Worm (Caenorhabditis elegans) whole organism, late embryonic: Measurements from ENCODE around the gene F37A8.2.
A peak's percentile ranks its signal among the peaks of the same experiment; 100 is the strongest.

Experiments
- C08G9.2 ChIP-seq: sonication (generic microtip); optimal IDR thresholded peaks from 2 replicates; lab custom pipeline; 2016; ENCODE audit warnings: mild to moderate bottlenecking, missing genetic modification characterization, moderate library complexity, missing compliant biosample characterization
- K09A11.1 ChIP-seq: sonication (generic microtip); optimal IDR thresholded peaks from 2 replicates; lab custom pipeline; 2017; ENCODE audit warnings: antibody characterized with exemption, mild to moderate bottlenecking, missing genetic modification characterization, missing compliant biosample characterization; ENCODE audit not compliant: insufficient read depth
- Y22D7AL.16 ChIP-seq: sonication (generic microtip); optimal IDR thresholded peaks from 2 replicates; lab custom pipeline; 2016; ENCODE audit warnings: missing genetic modification characterization, missing compliant biosample characterization
- ahr-1 ChIP-seq: sonication (generic microtip); optimal IDR thresholded peaks from 2 replicates; lab custom pipeline; 2016; ENCODE audit warnings: missing genetic modification characterization, missing compliant biosample characterization
- ama-1 ChIP-seq: fragments of 150-350 bp; optimal IDR thresholded peaks from 2 replicates; lab custom pipeline; 2014
- ceh-14 ChIP-seq: sonication (generic microtip); optimal IDR thresholded peaks from 2 replicates; lab custom pipeline; 2016; ENCODE audit warnings: missing genotype, missing genetic modification characterization, missing compliant biosample characterization
- ceh-18 ChIP-seq: sonication (generic microtip); optimal IDR thresholded peaks from 2 replicates; lab custom pipeline; 2016; ENCODE audit warnings: missing genetic modification characterization, missing compliant biosample characterization
- ceh-2 ChIP-seq: sonication (generic microtip); optimal IDR thresholded peaks from 2 replicates; lab custom pipeline; 2016; ENCODE audit warnings: missing genotype, missing genetic modification characterization, missing compliant biosample characterization
- ceh-22 ChIP-seq: sonication (generic microtip); optimal IDR thresholded peaks from 2 replicates; lab custom pipeline; 2017; ENCODE audit warnings: missing biosample characterization, missing genetic modification characterization
- ceh-24 ChIP-seq: sonication (generic microtip); optimal IDR thresholded peaks from 2 replicates; lab custom pipeline; 2016; ENCODE audit warnings: mild to moderate bottlenecking, missing genetic modification characterization, missing compliant biosample characterization
- ceh-30 ChIP-seq: fragments of 150-350 bp; optimal IDR thresholded peaks from 2 replicates; lab custom pipeline; 2014; ENCODE audit warnings: missing biosample characterization, missing genetic modification characterization
- ceh-31 ChIP-seq: sonication (generic microtip); optimal IDR thresholded peaks from 2 replicates; lab custom pipeline; 2016; ENCODE audit warnings: missing genetic modification characterization, missing compliant biosample characterization
- ceh-34 ChIP-seq: sonication (generic microtip); optimal IDR thresholded peaks from 2 replicates; lab custom pipeline; 2016; ENCODE audit warnings: mild to moderate bottlenecking, missing genetic modification characterization, missing compliant biosample characterization
- ceh-45 ChIP-seq: fragments of 200-800 bp; sonication (Bioruptor generic); IDR thresholded peaks from 2 replicates; pipeline ENCODE4 v1.3.6; 2022; ENCODE audit warnings: missing genetic modification reagents, missing genetic modification characterization, missing compliant biosample characterization
- ceh-48 ChIP-seq: sonication (generic microtip); optimal IDR thresholded peaks from 2 replicates; lab custom pipeline; 2016; ENCODE audit warnings: missing genetic modification characterization, inconsistent platforms, missing compliant biosample characterization
- ceh-6 ChIP-seq: fragments of 200-800 bp; sonication (Bioruptor generic); optimal IDR thresholded peaks from 2 replicates; lab custom pipeline; 2018; ENCODE audit warnings: mild to moderate bottlenecking, missing genetic modification characterization, missing compliant biosample characterization
- dmd-4 ChIP-seq: sonication (generic microtip); optimal IDR thresholded peaks from 2 replicates; lab custom pipeline; 2016; ENCODE audit warnings: borderline replicate concordance, missing genetic modification characterization, missing compliant biosample characterization
- dve-1 ChIP-seq: sonication (generic microtip); optimal IDR thresholded peaks from 2 replicates; lab custom pipeline; 2017; ENCODE audit warnings: antibody characterized with exemption, mild to moderate bottlenecking, missing genetic modification characterization, missing compliant biosample characterization
- elt-4 ChIP-seq: sonication (generic microtip); optimal IDR thresholded peaks from 2 replicates; lab custom pipeline; 2016; ENCODE audit warnings: missing genetic modification characterization, missing compliant biosample characterization
- eyg-1 ChIP-seq: sonication (generic microtip); optimal IDR thresholded peaks from 2 replicates; lab custom pipeline; 2016; ENCODE audit warnings: missing genotype, missing genetic modification characterization, missing compliant biosample characterization
- fax-1 ChIP-seq: sonication (generic microtip); optimal IDR thresholded peaks from 2 replicates; lab custom pipeline; 2016; ENCODE audit warnings: missing genotype, missing genetic modification characterization, missing compliant biosample characterization
- fkh-10 ChIP-seq: fragments of 150-350 bp; optimal IDR thresholded peaks from 2 replicates; lab custom pipeline; 2014; ENCODE audit warnings: missing biosample characterization, missing genetic modification reagents, missing genetic modification characterization
- fkh-6 ChIP-seq: sonication (generic microtip); optimal IDR thresholded peaks from 2 replicates; lab custom pipeline; 2016; ENCODE audit warnings: missing genetic modification characterization, missing compliant biosample characterization
- hlh-13 ChIP-seq: fragments of 200-800 bp; sonication (Bioruptor generic); optimal IDR thresholded peaks from 2 replicates; lab custom pipeline; 2018; ENCODE audit warnings: mild to moderate bottlenecking, missing genetic modification characterization, missing compliant biosample characterization
- hlh-15 ChIP-seq: sonication (generic microtip); optimal IDR thresholded peaks from 2 replicates; lab custom pipeline; 2016; ENCODE audit warnings: missing genetic modification characterization, missing compliant biosample characterization
- hlh-30 ChIP-seq: sonication (generic microtip); optimal IDR thresholded peaks from 2 replicates; lab custom pipeline; 2017; ENCODE audit warnings: antibody characterized with exemption, missing genetic modification characterization, missing compliant biosample characterization; ENCODE audit not compliant: insufficient read depth
- hlh-6 ChIP-seq: sonication (generic microtip); optimal IDR thresholded peaks from 2 replicates; lab custom pipeline; 2016; ENCODE audit warnings: missing genotype, missing genetic modification characterization, missing compliant biosample characterization
- hlh-8 ChIP-seq: sonication (generic microtip); optimal IDR thresholded peaks from 2 replicates; lab custom pipeline; 2016; ENCODE audit warnings: missing genotype, missing genetic modification characterization, missing compliant biosample characterization
- lim-6 ChIP-seq: sonication (generic microtip); optimal IDR thresholded peaks from 2 replicates; lab custom pipeline; 2016; ENCODE audit warnings: missing genetic modification characterization, missing compliant biosample characterization
- lin-11 ChIP-seq: fragments of 200-800 bp; sonication (Bioruptor generic); optimal IDR thresholded peaks from 2 replicates; lab custom pipeline; 2018; ENCODE audit warnings: mild to moderate bottlenecking, missing genetic modification characterization, missing compliant biosample characterization
- madf-2 ChIP-seq: sonication (generic microtip); optimal IDR thresholded peaks from 2 replicates; lab custom pipeline; 2017; ENCODE audit warnings: missing genetic modification characterization, missing compliant biosample characterization
- mec-3 ChIP-seq: sonication (generic microtip); optimal IDR thresholded peaks from 2 replicates; lab custom pipeline; 2016; ENCODE audit warnings: borderline replicate concordance, missing genetic modification characterization, missing compliant biosample characterization
- nfya-1 ChIP-seq: sonication (generic microtip); optimal IDR thresholded peaks from 2 replicates; lab custom pipeline; 2017; ENCODE audit warnings: missing genetic modification characterization, mild to moderate bottlenecking, missing compliant biosample characterization, antibody characterized with exemption, moderate library complexity
- nhr-11 ChIP-seq: fragments of 150-350 bp; optimal IDR thresholded peaks from 2 replicates; lab custom pipeline; 2014; ENCODE audit warnings: missing biosample characterization, missing genetic modification characterization
- npax-4 ChIP-seq: sonication (generic microtip); optimal IDR thresholded peaks from 2 replicates; lab custom pipeline; 2016; ENCODE audit warnings: missing genetic modification characterization, missing compliant biosample characterization
- pag-3 ChIP-seq: sonication (generic microtip); optimal IDR thresholded peaks from 2 replicates; lab custom pipeline; 2016; ENCODE audit warnings: missing compliant biosample characterization, missing genetic modification characterization, borderline replicate concordance
- pat-9 ChIP-seq: fragments of 200-800 bp; sonication (Bioruptor generic); optimal IDR thresholded peaks from 2 replicates; lab custom pipeline; 2018; ENCODE audit warnings: mild to moderate bottlenecking, missing genetic modification characterization, moderate library complexity, missing compliant biosample characterization
- pax-1 ChIP-seq: fragments of 150-350 bp; optimal IDR thresholded peaks from 2 replicates; lab custom pipeline; 2014; ENCODE audit warnings: missing biosample characterization, missing genetic modification characterization
- pha-4 ChIP-seq: fragments of 150-350 bp; optimal IDR thresholded peaks from 2 replicates; lab custom pipeline; 2018; ENCODE audit warnings: missing biosample characterization, missing genetic modification reagents, missing genetic modification characterization
- pqm-1 ChIP-seq: sonication (generic microtip); optimal IDR thresholded peaks from 2 replicates; lab custom pipeline; 2016; ENCODE audit warnings: missing genetic modification characterization, missing compliant biosample characterization
- pros-1 ChIP-seq: fragments of 150-350 bp; optimal IDR thresholded peaks from 2 replicates; lab custom pipeline; 2014; ENCODE audit warnings: missing biosample characterization, missing genetic modification reagents, missing genetic modification characterization
- rnt-1 ChIP-seq: sonication (generic microtip); optimal IDR thresholded peaks from 2 replicates; lab custom pipeline; 2016; ENCODE audit warnings: missing genetic modification characterization, missing compliant biosample characterization
- sdc-2 ChIP-seq: sonication (generic microtip); optimal IDR thresholded peaks from 2 replicates; lab custom pipeline; 2016; ENCODE audit warnings: missing genotype, missing genetic modification characterization, missing compliant biosample characterization
- sox-2 ChIP-seq: fragments of 200-800 bp; sonication (Bioruptor generic); IDR thresholded peaks from 2 replicates; pipeline ENCODE4 v1.3.6; 2022; ENCODE audit warnings: missing genetic modification reagents, missing genetic modification characterization, missing compliant biosample characterization
- syd-9 ChIP-seq: sonication (generic microtip); optimal IDR thresholded peaks from 2 replicates; lab custom pipeline; 2016; ENCODE audit warnings: mild to moderate bottlenecking, missing genetic modification characterization, moderate library complexity, missing compliant biosample characterization
- tbx-2 ChIP-seq: sonication (generic microtip); optimal IDR thresholded peaks from 2 replicates; lab custom pipeline; 2016; ENCODE audit warnings: missing genetic modification characterization, missing compliant biosample characterization
- tbx-7 ChIP-seq: sonication (generic microtip); optimal IDR thresholded peaks from 2 replicates; lab custom pipeline; 2016; ENCODE audit warnings: missing genotype, missing genetic modification characterization, missing compliant biosample characterization
- unc-3 ChIP-seq, 2 experiments: fragments of 200-800 bp in 1 of 2; sonication (Bioruptor generic) in 1 of 2; sonication (generic microtip) in 1 of 2; conservative IDR thresholded peaks in 1 of 2; optimal IDR thresholded peaks in 1 of 2; 2 replicates each; pipeline versions ENCODE4 v1.3.6 to Lab custom; 2016 to 2022; ENCODE audit warnings: missing compliant biosample characterization in 2 of 2, missing genetic modification characterization in 2 of 2, missing genetic modification reagents in 1 of 2
- unc-42 ChIP-seq: sonication (generic microtip); optimal IDR thresholded peaks from 2 replicates; lab custom pipeline; 2016; ENCODE audit warnings: missing genotype, missing genetic modification characterization, missing compliant biosample characterization
- unc-55 ChIP-seq: sonication (generic microtip); optimal IDR thresholded peaks from 2 replicates; lab custom pipeline; 2017; ENCODE audit warnings: missing biosample characterization, missing genetic modification reagents, missing genetic modification characterization
- unc-86 ChIP-seq: sonication (generic microtip); optimal IDR thresholded peaks from 2 replicates; lab custom pipeline; 2016; ENCODE audit warnings: missing genetic modification characterization, missing compliant biosample characterization
- zip-5 ChIP-seq: sonication (generic microtip); optimal IDR thresholded peaks from 2 replicates; lab custom pipeline; 2016; ENCODE audit warnings: missing genetic modification characterization, missing compliant biosample characterization
- ztf-16 ChIP-seq: sonication (generic microtip); optimal IDR thresholded peaks from 2 replicates; lab custom pipeline; 2017; ENCODE audit warnings: missing genetic modification characterization, missing compliant biosample characterization

F37A8.2 gene

DNA sequence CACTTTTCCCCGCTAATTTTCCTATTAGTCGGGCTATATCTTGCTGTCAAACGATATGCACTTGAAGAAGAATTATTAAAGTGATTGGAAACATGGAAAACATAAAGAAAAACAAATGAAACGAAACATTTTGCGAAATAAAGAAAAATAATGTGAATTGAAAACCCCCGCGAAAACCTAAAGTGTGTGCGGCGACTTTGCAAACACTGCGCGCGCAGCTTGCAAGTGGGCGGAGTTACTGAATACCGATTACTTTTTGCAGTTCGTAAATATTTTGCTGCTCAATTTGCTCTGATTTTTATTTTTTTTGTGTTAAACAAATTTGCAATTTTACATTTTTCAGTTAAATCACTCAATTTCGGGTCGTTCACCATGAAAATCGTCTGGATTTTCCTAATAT lies 14.7 kb downstream of the F37A8.2 start, which contains the start of gene ccdc-47:
TSS of gene ccdc-47 (plus strand) at position 344 of the 400 bp plus-strand sequence.
- TF ChIP-seq fkh-6 (peak; percentile 72), dmd-4 (tag; lab: Kevin White, UChicago) (peak; percentile 43), hlh-30 (tag; lab: Kevin White, UChicago) (no peak), syd-9 (peak; percentile 60), pqm-1 (tag; lab: Kevin White, UChicago) (no peak), ceh-14 (peak; percentile 91), pha-4 (no peak), npax-4 (tag; lab: Kevin White, UChicago) (peak; percentile 48), ceh-45 (GFP tag; lab: Robert Waterston, UW) (peak; percentile 73; the same call in 1 of the 2 replicates), elt-4 (tag; lab: Kevin White, UChicago) (no peak), ceh-24 (tag; lab: Kevin White, UChicago) (peak; percentile 26), ceh-6 (GFP tag; lab: Kevin White, UChicago) (peak; percentile 79), hlh-15 (tag; lab: Kevin White, UChicago) (peak; percentile 68), mec-3 (tag; lab: Kevin White, UChicago) (no peak), unc-3 (GFP tag; conservative IDR thresholded peaks at IDR 0.05; lab: Robert Waterston, UW) (peak; percentile 66), unc-3 (tag; optimal IDR thresholded peaks at IDR 0.05; lab: Kevin White, UChicago) (peak; percentile 81), pag-3 (tag; lab: Kevin White, UChicago) (no peak), tbx-2 (tag; lab: Kevin White, UChicago) (peak; percentile 88), nfya-1 (tag; lab: Kevin White, UChicago) (peak; percentile 88), lim-6 (tag; lab: Kevin White, UChicago) (no peak), rnt-1 (tag; lab: Kevin White, UChicago) (peak; percentile 86), madf-2 (peak; percentile 79), eyg-1 (tag; lab: Kevin White, UChicago) (peak; percentile 48), zip-5 (tag; lab: Kevin White, UChicago) (peak; percentile 61), K09A11.1 (tag; lab: Kevin White, UChicago) (peak; percentile 85), fax-1 (peak; percentile 76), C08G9.2 (tag; lab: Kevin White, UChicago) (peak; percentile 71), ceh-31 (peak; percentile 86), nhr-11 (tag; lab: Kevin White, UChicago) (no peak), hlh-13 (peak; percentile 60), unc-42 (tag; lab: Kevin White, UChicago) (peak; percentile 45), ceh-18 (peak; percentile 52), ceh-30 (tag; lab: Kevin White, UChicago) (no peak), tbx-7 (tag; lab: Kevin White, UChicago) (peak; percentile 39), pat-9 (tag; lab: Kevin White, UChicago) (peak; percentile 89), ceh-22 (no peak), unc-86 (tag; lab: Kevin White, UChicago) (peak; percentile 87), pax-1 (tag; lab: Kevin White, UChicago) (peak; percentile 16), ceh-34 (peak; percentile 75), ceh-2 (peak; percentile 81), fkh-10 (GFP tag; lab: Kevin White, UChicago) (no peak), ztf-16 (tag; lab: Kevin White, UChicago) (peak; percentile 83), ama-1 (lab: Kevin White, UChicago) (no peak), dve-1 (peak; percentile 47), hlh-8 (tag; lab: Kevin White, UChicago) (peak; percentile 84), ceh-48 (peak; percentile 84), Y22D7AL.16 (tag; lab: Kevin White, UChicago) (peak; percentile 56), lin-11 (tag; lab: Kevin White, UChicago) (peak; percentile 55), ahr-1 (tag; lab: Kevin White, UChicago) (peak; percentile 71), sdc-2 (peak; percentile 39), unc-55 (GFP tag; lab: Kevin White, UChicago) (no peak), hlh-6 (tag; lab: Kevin White, UChicago) (peak; percentile 91), sox-2 (GFP tag; lab: Robert Waterston, UW) (peak; percentile 44), pros-1 (tag; lab: Kevin White, UChicago) (no peak)
